Worm (Caenorhabditis elegans) whole organism, L4/young adult: Measurements from ENCODE around the gene pat-2.

ENCODE experiments used
- W03F9.2 ChIP-seq: fragments of 150-350 bp; optimal IDR thresholded peaks from 2 replicates; lab custom pipeline; 2014; ENCODE audit warnings: missing biosample characterization, missing genetic modification characterization
- dao-5 ChIP-seq: sonication (generic microtip); optimal IDR thresholded peaks from 2 replicates; lab custom pipeline; 2016; ENCODE audit warnings: missing genotype, missing genetic modification characterization, moderate library complexity, missing compliant biosample characterization
- him-1 ChIP-seq: sonication (generic microtip); optimal IDR thresholded peaks from 2 replicates; lab custom pipeline; 2016; ENCODE audit warnings: missing genotype, missing genetic modification reagents, missing genetic modification characterization, missing compliant biosample characterization

- TF ChIP-seq him-1 (tag; lab: Kevin White, UChicago) (no peak), W03F9.2 (tag; lab: Kevin White, UChicago) (no peak), dao-5 (tag; lab: Kevin White, UChicago) (no peak)
Observed at ce11 chrIII:8851961-8852360, 33.3 kb downstream of the pat-2 start, which contains the start of gene plg-1.
